Fruit fly (Drosophila melanogaster) whole organism, prepupa: ENCODE results near the gene betaNACtes2.

Experiments used
- Blimp-1 ChIP-seq: fragments of 200-800 bp; sonication (Bioruptor generic); optimal IDR thresholded peaks from 3 replicates; lab custom pipeline; 2017; ENCODE audit warnings: missing biosample characterization, missing genetic modification characterization, mild to moderate bottlenecking, moderate library complexity, missing genetic modification reagents
- CG11902 ChIP-seq: fragments of 200-800 bp; sonication (Bioruptor generic); optimal IDR thresholded peaks from 3 replicates; lab custom pipeline; 2016; ENCODE audit warnings: missing biosample characterization, missing genetic modification characterization
- CG15336 ChIP-seq: fragments of 200-800 bp; sonication (Bioruptor generic); IDR thresholded peaks from 2 replicates; pipeline ENCODE4 v1.3.6; 2022; ENCODE audit warnings: missing biosample characterization, missing genetic modification characterization
- CG16779 ChIP-seq: fragments of 200-800 bp; sonication (Bioruptor generic); optimal IDR thresholded peaks from 3 replicates; lab custom pipeline; 2017; ENCODE audit warnings: missing biosample characterization, mild to moderate bottlenecking, missing genetic modification characterization
- CG4318 ChIP-seq: fragments of 200-800 bp; sonication (Bioruptor generic); optimal IDR thresholded peaks from 3 replicates; lab custom pipeline; 2017; ENCODE audit warnings: missing biosample characterization, mild to moderate bottlenecking, missing genetic modification characterization
- CG8119 ChIP-seq: fragments of 200-800 bp; sonication (Bioruptor generic); IDR thresholded peaks from 3 replicates; pipeline ENCODE4 v1.3.6; 2022; ENCODE audit warnings: missing biosample characterization, missing genetic modification characterization
- CG8632 ChIP-seq: fragments of 200-800 bp; sonication (Bioruptor generic); optimal IDR thresholded peaks from 3 replicates; lab custom pipeline; 2016; ENCODE audit warnings: missing biosample characterization, missing genetic modification characterization
- Eip78C ChIP-seq: fragments of 200-800 bp; sonication (Bioruptor generic); peaks from one replicate; lab custom pipeline; 2016; ENCODE audit warnings: missing biosample characterization, missing genetic modification characterization
- Ets96B ChIP-seq: fragments of 200-800 bp; optimal IDR thresholded peaks from 2 replicates; lab custom pipeline; 2019; ENCODE audit warnings: missing biosample characterization, mild to moderate bottlenecking, missing genetic modification characterization, moderate library complexity
- Hr4 ChIP-seq: fragments of 200-800 bp; sonication (Bioruptor generic); optimal IDR thresholded peaks from 3 replicates; lab custom pipeline; 2016; ENCODE audit warnings: missing biosample characterization, missing genetic modification characterization
- Met ChIP-seq: fragments of 200-800 bp; sonication (Bioruptor generic); optimal IDR thresholded peaks from 3 replicates; lab custom pipeline; 2016; ENCODE audit warnings: missing biosample characterization, missing genetic modification characterization
- Sox102F ChIP-seq: fragments of 200-800 bp; sonication (Bioruptor generic); optimal IDR thresholded peaks from 2 replicates; lab custom pipeline; 2016; ENCODE audit warnings: missing biosample characterization, mild to moderate bottlenecking, missing genetic modification characterization
- acj6 ChIP-seq: fragments of 200-800 bp; sonication (Bioruptor generic); optimal IDR thresholded peaks from 3 replicates; lab custom pipeline; 2016; ENCODE audit warnings: missing biosample characterization, missing genetic modification characterization
- eg ChIP-seq: fragments of 200-800 bp; sonication (Bioruptor generic); IDR thresholded peaks from 3 replicates; pipeline ENCODE4 v1.3.6; 2022; ENCODE audit warnings: missing biosample characterization, missing genetic modification characterization
- esn ChIP-seq: fragments of 200-800 bp; sonication (Bioruptor generic); optimal IDR thresholded peaks from 2 replicates; lab custom pipeline; 2016; ENCODE audit warnings: missing biosample characterization, mild to moderate bottlenecking, missing genetic modification characterization, moderate library complexity
- fkh ChIP-seq: fragments of 200-800 bp; sonication (Bioruptor generic); optimal IDR thresholded peaks from 3 replicates; lab custom pipeline; 2017; ENCODE audit warnings: missing biosample characterization, mild to moderate bottlenecking, missing genetic modification characterization, moderate library complexity
- net ChIP-seq: fragments of 200-800 bp; sonication (Bioruptor generic); optimal IDR thresholded peaks from 3 replicates; lab custom pipeline; 2016; ENCODE audit warnings: missing biosample characterization, missing genetic modification characterization

Gene betaNACtes2

DNA sequence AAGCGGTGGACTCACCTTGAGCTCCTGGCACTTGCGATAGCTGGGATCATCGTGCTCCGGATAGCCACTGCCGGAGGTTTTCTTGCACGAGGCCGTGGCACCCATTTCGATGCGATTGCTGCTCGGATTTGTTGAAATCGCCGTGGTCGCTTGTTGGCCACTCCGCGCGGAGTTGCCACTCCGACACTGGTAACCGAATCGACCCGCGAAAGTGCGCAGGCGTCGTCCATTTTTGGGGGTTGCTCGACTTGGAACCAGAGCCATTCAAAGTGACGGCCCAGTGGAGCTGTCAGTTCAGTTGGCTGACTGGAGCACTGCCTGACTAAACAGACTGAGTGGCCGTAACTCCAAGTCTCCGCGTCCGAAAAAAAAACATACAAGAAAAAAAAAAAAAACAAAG, 49.3 kb downstream of the betaNACtes2 start, which contains the start of the genes CG13404 and na:
TSS of gene CG13404 (minus strand) at position 176 of the 400 bp plus-strand sequence.
TSS of gene na (plus strand) at position 293 of the 400 bp plus-strand sequence.
- TF ChIP-seq eg (GFP tag; lab: Robert Waterston, UW) = 0 out of 3 replicates have a peak, but pooled peaks have one; percentile 26
- TF ChIP-seq Blimp-1 (GFP tag; lab: Kevin White, UChicago) = no peak

DNA sequence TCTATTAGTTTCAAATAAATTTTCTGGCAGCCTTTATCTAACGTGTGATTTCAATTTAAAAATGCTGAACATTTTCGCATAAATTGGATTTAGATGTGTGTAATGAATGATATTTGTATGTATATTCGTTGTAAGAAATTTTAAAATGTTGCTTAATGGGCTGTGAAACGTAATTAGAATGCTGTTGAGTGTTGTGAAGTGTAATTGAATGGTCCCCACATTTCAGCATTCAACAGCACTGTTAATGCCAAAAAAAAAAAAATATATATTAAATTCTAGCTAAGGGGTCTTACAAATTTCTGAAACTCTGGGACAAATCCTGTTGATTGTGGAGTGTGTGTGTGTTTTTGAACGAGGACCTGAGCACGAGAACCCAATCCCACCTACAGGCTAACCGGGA, 50.2 kb downstream of the betaNACtes2 start:
- no peak for TF ChIP-seq Sox102F (GFP tag; lab: Kevin White, UChicago)
- no peak for TF ChIP-seq CG8119 (GFP tag; lab: Robert Waterston, UW)
- TF ChIP-seq acj6 (GFP tag; lab: Kevin White, UChicago) = no peak
- TF ChIP-seq Hr4 (GFP tag; lab: Kevin White, UChicago) = no peak
- no peak for TF ChIP-seq net (GFP tag; lab: Kevin White, UChicago)
- TF ChIP-seq CG8632 (GFP tag; lab: Kevin White, UChicago) = no peak
- no peak for TF ChIP-seq Eip78C (GFP tag; lab: Kevin White, UChicago)
- no peak for TF ChIP-seq CG15336 (GFP tag; lab: Robert Waterston, UW)
- TF ChIP-seq CG11902 (GFP tag; lab: Kevin White, UChicago) = no peak
- no peak for TF ChIP-seq CG16779 (tag; lab: Kevin White, UChicago)
- TF ChIP-seq CG4318 = no peak
- TF ChIP-seq esn = no peak
- no peak for TF ChIP-seq Ets96B (tag; lab: Kevin White, UChicago)
- no peak for TF ChIP-seq Met (GFP tag; lab: Kevin White, UChicago)
- no peak for TF ChIP-seq fkh
- TF ChIP-seq, all 60 proteins: peak for 0
